Fruit fly (Drosophila melanogaster): ENCODE data around the gene Fum1.

DNA sequence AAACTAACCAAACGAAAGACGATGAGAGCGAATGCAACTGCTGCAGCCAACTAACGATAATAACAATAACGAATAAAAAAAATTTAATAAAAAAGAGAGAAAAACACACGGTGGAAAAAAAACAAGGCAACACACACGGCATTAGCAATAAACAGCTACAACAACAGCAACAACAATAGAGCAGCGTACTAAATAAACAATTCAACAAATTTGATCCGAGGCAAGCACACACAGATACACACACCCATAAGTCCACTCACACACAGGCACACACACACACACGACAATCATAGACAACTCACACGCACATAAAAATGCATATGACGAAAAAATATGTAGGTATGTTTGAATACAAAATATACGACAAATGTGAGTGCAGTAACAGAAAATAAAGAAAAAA, 24.4 kb downstream of the Fum1 start:
- no peak for TF ChIP-seq gl (tag; optimal IDR thresholded peaks at IDR 0.05)
- TF ChIP-seq CG12605 (GFP tag; IDR thresholded peaks at IDR 0.05): peak; percentile 32; the same call in 1 of the 2 replicates
- no peak for TF ChIP-seq Pif1B (GFP tag; optimal IDR thresholded peaks at IDR 0.05)
- TF ChIP-seq CG8301 (tag; optimal IDR thresholded peaks at IDR 0.05): no peak
- no peak for TF ChIP-seq CG15710 (tag; optimal IDR thresholded peaks at IDR 0.05)

Measured in whole organism, pupa.